Worm (Caenorhabditis elegans) whole organism, L4 larva: ENCODE data around the gene F53G2.3.

Experiments
- F26F4.8 ChIP-seq: fragments of 200-800 bp; sonication (Bioruptor generic); conservative IDR thresholded peaks from 2 replicates; pipeline ENCODE4 v1.3.6; 2022; ENCODE audit warnings: missing genetic modification characterization, missing compliant biosample characterization
- aha-1 ChIP-seq: fragments of 150-350 bp; peaks from one replicate; lab custom pipeline; 2014; ENCODE audit warnings: missing biosample characterization, missing genetic modification characterization
- ceh-62 ChIP-seq: sonication (generic microtip); optimal IDR thresholded peaks from 2 replicates; lab custom pipeline; 2017; ENCODE audit warnings: missing biosample characterization, missing genetic modification characterization
- daf-19 ChIP-seq: fragments of 200-800 bp; sonication (Bioruptor generic); conservative IDR thresholded peaks from 2 replicates; pipeline ENCODE4 v1.3.6; 2022; ENCODE audit warnings: missing genetic modification characterization, missing compliant biosample characterization
- lsy-2 ChIP-seq, 2 experiments: fragments of 150-350 bp in 1 of 2; sonication (generic microtip) in 1 of 2; optimal IDR thresholded peaks; 2 replicates each; lab custom pipeline; 2014 to 2017; ENCODE audit warnings: missing biosample characterization in 2 of 2, missing genetic modification characterization in 2 of 2
- mep-1 ChIP-seq: fragments of 150-350 bp; sonication (generic microtip); optimal IDR thresholded peaks from 3 replicates; lab custom pipeline; 2014; ENCODE audit warnings: missing biosample characterization, missing genetic modification characterization
- nhr-41 ChIP-seq: fragments of 200-800 bp; sonication (Bioruptor generic); IDR thresholded peaks from 2 replicates; pipeline ENCODE4 v1.3.6; 2022; ENCODE audit warnings: missing genetic modification reagents, missing genetic modification characterization, missing compliant biosample characterization
- nhr-6 ChIP-seq: fragments of 150-350 bp; optimal IDR thresholded peaks from 2 replicates; lab custom pipeline; 2014; ENCODE audit warnings: missing biosample characterization, missing genetic modification characterization
- skn-1 ChIP-seq: fragments of 150-350 bp; optimal IDR thresholded peaks from 2 replicates; lab custom pipeline; 2014; ENCODE audit warnings: missing biosample characterization, missing genetic modification characterization
- snpc-4 ChIP-seq: fragments of 150-350 bp; optimal IDR thresholded peaks from 2 replicates; lab custom pipeline; 2014; ENCODE audit warnings: missing biosample characterization, missing genetic modification characterization

ce11 chrII:2504431-2504928 is 24.3 kb downstream of the F53G2.3 start, which contains the start of gene gbas-1:
- TF ChIP-seq lsy-2 (tag; optimal IDR thresholded peaks at IDR 0.05; lab: Kevin White, UChicago): peak in 1 of 2 experiments; percentile 70
- TF ChIP-seq skn-1 (tag; lab: Kevin White, UChicago): no peak
- TF ChIP-seq mep-1 (tag; lab: Kevin White, UChicago): no peak
- no peak for TF ChIP-seq ceh-62 (tag; lab: Kevin White, UChicago)
- no peak for TF ChIP-seq nhr-41 (GFP tag; lab: Robert Waterston, UW)
- no peak for TF ChIP-seq daf-19 (GFP tag; lab: Robert Waterston, UW)
- TF ChIP-seq aha-1 (tag; lab: Kevin White, UChicago): no peak
- no peak for TF ChIP-seq snpc-4 (tag; lab: Kevin White, UChicago)
- peak; percentile 6 for TF ChIP-seq nhr-6 (tag; lab: Kevin White, UChicago)
- TF ChIP-seq F26F4.8 (GFP tag; lab: Robert Waterston, UW): no peak
